Fruit fly (Drosophila melanogaster) Kc167 (cell line): ENCODE data around the gene CG8360.

Source experiments
- Myc ChIP-seq: fragments of >200 bp; optimal IDR thresholded peaks from 2 replicates; lab custom pipeline; 2017; ENCODE audit warnings: missing external identifiers
- Sin3A ChIP-seq: fragments of >200 bp; optimal IDR thresholded peaks from 2 replicates; lab custom pipeline; 2018; ENCODE audit warnings: missing external identifiers
- h ChIP-seq: fragments of >200 bp; optimal IDR thresholded peaks from 3 replicates; lab custom pipeline; 2018; ENCODE audit warnings: missing external identifiers
- insv ChIP-seq: fragments of >200 bp; optimal IDR thresholded peaks from 3 replicates; lab custom pipeline; 2018; ENCODE audit warnings: missing external identifiers
- psq ChIP-seq: fragments of >200 bp; optimal IDR thresholded peaks from 2 replicates; lab custom pipeline; 2017; ENCODE audit warnings: missing external identifiers
- ttk ChIP-seq: sonication (Bioruptor generic); optimal IDR thresholded peaks from 2 replicates; lab custom pipeline; 2017; ENCODE audit warnings: missing external identifiers

DNA sequence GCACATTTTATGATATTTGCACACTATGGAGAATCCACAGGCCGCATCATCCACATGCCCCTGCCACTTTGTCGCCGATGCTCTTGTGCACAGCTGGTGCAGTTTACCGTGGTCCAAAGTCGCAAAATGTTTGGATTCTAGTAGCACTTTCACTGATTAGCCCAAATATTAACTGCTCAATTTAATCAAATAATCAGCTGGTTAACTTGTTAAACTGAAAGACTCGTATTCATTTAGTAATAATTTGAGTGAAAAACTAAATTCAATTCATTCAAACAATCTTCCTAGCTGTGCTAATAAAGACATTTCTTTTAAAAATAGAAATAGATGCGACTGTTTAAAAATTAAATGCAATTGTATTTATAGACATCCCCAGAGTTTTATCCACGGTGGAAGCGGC lies 44.7 kb upstream of the CG8360 start:
- TF ChIP-seq psq (lab: Kevin White, UChicago) (no peak), h (lab: Kevin White, UChicago) (no peak), Sin3A (lab: Kevin White, UChicago) (no peak), Myc (lab: Kevin White, UChicago) (no peak), insv (lab: Kevin White, UChicago) (no peak), ttk (lab: Kevin White, UChicago) (no peak)
